Worm (Caenorhabditis elegans) whole organism, L2 larva: Measurements from ENCODE around the gene bath-23.

Experiments
- F13H6.1 ChIP-seq: sonication (generic microtip); optimal IDR thresholded peaks from 2 replicates; lab custom pipeline; 2016; ENCODE audit warnings: missing genetic modification characterization, missing compliant biosample characterization
- Y55F3AM.14 ChIP-seq: fragments of 200-800 bp; sonication (Bioruptor generic); optimal IDR thresholded peaks from 2 replicates; lab custom pipeline; 2018; ENCODE audit warnings: mild to moderate bottlenecking, missing genetic modification characterization, missing compliant biosample characterization
- aly-2 ChIP-seq: fragments of 150-350 bp; optimal IDR thresholded peaks from 2 replicates; lab custom pipeline; 2014; ENCODE audit warnings: missing biosample characterization, missing genetic modification characterization
- elt-1 ChIP-seq: fragments of 150-350 bp; optimal IDR thresholded peaks from 2 replicates; lab custom pipeline; 2014; ENCODE audit warnings: missing biosample characterization, missing genetic modification characterization
- fos-1 ChIP-seq: fragments of 150-350 bp; optimal IDR thresholded peaks from 2 replicates; lab custom pipeline; 2014; ENCODE audit warnings: missing biosample characterization, missing genetic modification characterization
- nhr-10 ChIP-seq: sonication (generic microtip); optimal IDR thresholded peaks from 2 replicates; lab custom pipeline; 2017; ENCODE audit warnings: missing biosample characterization, missing genetic modification characterization
- nhr-12 ChIP-seq: fragments of 150-350 bp; optimal IDR thresholded peaks from 2 replicates; lab custom pipeline; 2014; ENCODE audit warnings: missing biosample characterization, missing genetic modification characterization
- nhr-129 ChIP-seq: fragments of 150-350 bp; optimal IDR thresholded peaks from 2 replicates; lab custom pipeline; 2014; ENCODE audit warnings: missing biosample characterization, missing genetic modification characterization
- nhr-21 ChIP-seq: fragments of 150-350 bp; optimal IDR thresholded peaks from 2 replicates; lab custom pipeline; 2014; ENCODE audit warnings: missing biosample characterization, missing genetic modification characterization
- skn-1 ChIP-seq: sonication (generic microtip); optimal IDR thresholded peaks from 2 replicates; lab custom pipeline; 2017; ENCODE audit warnings: missing biosample characterization, missing genetic modification characterization
- unc-62 ChIP-seq: fragments of 150-350 bp; optimal IDR thresholded peaks from 2 replicates; lab custom pipeline; 2014; ENCODE audit warnings: missing biosample characterization, missing genetic modification reagents, missing genetic modification characterization
- zag-1 ChIP-seq: fragments of 150-350 bp; optimal IDR thresholded peaks from 2 replicates; lab custom pipeline; 2014; ENCODE audit warnings: missing biosample characterization, missing genetic modification characterization
- ztf-11 ChIP-seq: sonication (generic microtip); optimal IDR thresholded peaks from 2 replicates; lab custom pipeline; 2017; ENCODE audit warnings: missing biosample characterization, missing genetic modification characterization

- TF ChIP-seq Y55F3AM.14 (no peak), F13H6.1 (tag; lab: Kevin White, UChicago) (no peak), skn-1 (no peak), fos-1 (tag; lab: Kevin White, UChicago) (no peak), unc-62 (GFP tag; lab: Kevin White, UChicago) (no peak), nhr-21 (tag; lab: Kevin White, UChicago) (no peak), elt-1 (tag; lab: Kevin White, UChicago) (no peak), nhr-129 (tag; lab: Kevin White, UChicago) (no peak), nhr-12 (tag; lab: Kevin White, UChicago) (no peak), aly-2 (no peak), zag-1 (no peak), nhr-10 (tag; lab: Kevin White, UChicago) (no peak), ztf-11 (tag; lab: Kevin White, UChicago) (no peak)
Observed at ce11 chrII:3370061-3370460, 1.0 kb upstream of the bath-23 start, which contains the start of gene Y49F6C.8.
